Worm (Caenorhabditis elegans) whole organism, L4/young adult: ENCODE measurements around the gene dpf-4.

ENCODE experiments used
- W03F9.2 ChIP-seq: fragments of 150-350 bp; optimal IDR thresholded peaks from 2 replicates; lab custom pipeline; 2014; ENCODE audit warnings: missing biosample characterization, missing genetic modification characterization
- dao-5 ChIP-seq: sonication (generic microtip); optimal IDR thresholded peaks from 2 replicates; lab custom pipeline; 2016; ENCODE audit warnings: missing genotype, missing genetic modification characterization, moderate library complexity, missing compliant biosample characterization
- him-1 ChIP-seq: sonication (generic microtip); optimal IDR thresholded peaks from 2 replicates; lab custom pipeline; 2016; ENCODE audit warnings: missing genotype, missing genetic modification reagents, missing genetic modification characterization, missing compliant biosample characterization

DNA sequence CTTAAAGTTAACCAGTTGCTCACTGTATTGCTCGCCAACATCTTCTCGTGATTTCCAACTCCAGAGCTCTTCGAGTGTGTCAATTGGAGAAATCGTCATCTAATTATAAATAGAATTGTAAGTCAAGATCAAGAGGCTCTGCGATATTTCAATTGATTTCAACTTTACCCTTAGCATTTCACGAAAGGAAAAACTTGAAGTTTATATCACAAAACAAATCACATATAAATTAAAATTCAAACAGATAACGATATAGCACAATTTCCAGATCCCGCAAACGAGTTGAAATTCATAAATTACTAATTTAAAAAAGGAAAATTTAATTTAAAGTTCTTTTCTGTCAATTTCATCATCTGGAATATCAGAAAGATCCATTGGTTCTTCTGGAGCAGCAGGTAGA lies 9.3 kb downstream of the dpf-4 start, which contains the start of gene eng-1:
- TF ChIP-seq dao-5 (tag; lab: Kevin White, UChicago) (no peak), him-1 (no peak), W03F9.2 (tag; lab: Kevin White, UChicago) (no peak)
